Fruit fly (Drosophila melanogaster): ENCODE data around the gene CG6664.

The CG6664 gene

dm6 chr3L:16981114-16981648, 34.8 kb downstream of the CG6664 start (continued):
- TF ChIP-seq ftz-f1 (GFP tag; optimal IDR thresholded peaks at IDR 0.05), result peak; percentile 3
- TF ChIP-seq sim (GFP tag; IDR thresholded peaks at IDR 0.05), result no peak
- TF ChIP-seq Deaf1 (tag; optimal IDR thresholded peaks at IDR 0.05), result peak; percentile 39
- TF ChIP-seq grau (tag; optimal IDR thresholded peaks at IDR 0.05), result no peak
- TF ChIP-seq Lhr (GFP tag; optimal IDR thresholded peaks at IDR 0.05), result no peak
- no peak for TF ChIP-seq Aef1 (GFP tag; IDR thresholded peaks at IDR 0.05)
- TF ChIP-seq Dp (GFP tag; optimal IDR thresholded peaks at IDR 0.05), result no peak
- no peak for TF ChIP-seq gem (tag; optimal IDR thresholded peaks at IDR 0.05)
- TF ChIP-seq CG2120 (GFP tag; optimal IDR thresholded peaks at IDR 0.05), result no peak
- no peak for TF ChIP-seq Hr78 (GFP tag; optimal IDR thresholded peaks at IDR 0.05)
- no peak for TF ChIP-seq h (optimal IDR thresholded peaks at IDR 0.05)
- no peak for TF ChIP-seq CG7963 (GFP tag; IDR thresholded peaks at IDR 0.05; ENCODE audit: partially characterized antibody)
- TF ChIP-seq Ets97D (GFP tag; optimal IDR thresholded peaks at IDR 0.05), result no peak
- peak; percentile 6; the same call in 1 of the 2 replicates for TF ChIP-seq CG11085 (GFP tag; IDR thresholded peaks at IDR 0.05)
- peak; percentile 27 for TF ChIP-seq mirr (GFP tag; optimal IDR thresholded peaks at IDR 0.05)
- TF ChIP-seq E2f1 (GFP tag; IDR thresholded peaks at IDR 0.05), result no peak
- TF ChIP-seq run (tag; optimal IDR thresholded peaks at IDR 0.05), result no peak
- no peak for TF ChIP-seq Xbp1 (GFP tag; optimal IDR thresholded peaks at IDR 0.05)
- peak; percentile 61 for TF ChIP-seq HmgZ (tag; optimal IDR thresholded peaks at IDR 0.05)
- TF ChIP-seq grn (GFP tag; optimal IDR thresholded peaks at IDR 0.05), result peak; percentile 72
- TF ChIP-seq Pdp1 (GFP tag; optimal IDR thresholded peaks at IDR 0.05), result peak in 1 of 2 experiments; percentile 17
- TF ChIP-seq CG6854 (GFP tag; optimal IDR thresholded peaks at IDR 0.05), result no peak
- TF ChIP-seq Hsf (GFP tag; optimal IDR thresholded peaks at IDR 0.05), result no peak
- TF ChIP-seq CkIIα-i1 (GFP tag; IDR thresholded peaks at IDR 0.05), result no peak
- no peak for TF ChIP-seq CG31388 (GFP tag; optimal IDR thresholded peaks at IDR 0.05)
- TF ChIP-seq Hr39 (optimal IDR thresholded peaks at IDR 0.05), result no peak
- no peak for TF ChIP-seq org-1 (GFP tag; optimal IDR thresholded peaks at IDR 0.05)
- TF ChIP-seq Adf1 (GFP tag; IDR thresholded peaks at IDR 0.05), result peak; percentile 72
- TF ChIP-seq Rx (GFP tag; IDR thresholded peaks at IDR 0.05), result 0 out of 2 replicates have a peak, but pooled peaks have one; percentile 3
- TF ChIP-seq GATAe (GFP tag; conservative IDR thresholded peaks at IDR 0.05), result peak; percentile 99
- TF ChIP-seq crol (GFP tag; IDR thresholded peaks at IDR 0.05), result peak; percentile 95
- TF ChIP-seq en (GFP tag; optimal IDR thresholded peaks at IDR 0.05), result no peak
- no peak for TF ChIP-seq kay (GFP tag; optimal IDR thresholded peaks at IDR 0.05)
- TF ChIP-seq wor (GFP tag; IDR thresholded peaks at IDR 0.05), result no peak
- TF ChIP-seq CG5180 (GFP tag; optimal IDR thresholded peaks at IDR 0.05), result no peak
- no peak for TF ChIP-seq Sin3A (optimal IDR thresholded peaks at IDR 0.05)
- peak; percentile 65 for TF ChIP-seq CG10543 (GFP tag; optimal IDR thresholded peaks at IDR 0.05)
- no peak for TF ChIP-seq Drgx (GFP tag; IDR thresholded peaks at IDR 0.05)
- peak; percentile 12 for TF ChIP-seq CG12071 (GFP tag; optimal IDR thresholded peaks at IDR 0.05)
- TF ChIP-seq pfk (GFP tag; optimal IDR thresholded peaks at IDR 0.05), result no peak
- TF ChIP-seq vnd (GFP tag; IDR thresholded peaks at IDR 0.05; ENCODE audit: partially characterized antibody), result peak; percentile 26; the same call in 1 of the 3 replicates
- TF ChIP-seq abd-A (tag; optimal IDR thresholded peaks at IDR 0.05), result no peak
- TF ChIP-seq sug (tag; optimal IDR thresholded peaks at IDR 0.05), result peak; percentile 56
- TF ChIP-seq Opbp (GFP tag; IDR thresholded peaks at IDR 0.05; ENCODE audit: partially characterized antibody), result 0 out of 3 replicates have a peak, but pooled peaks have one; percentile 21
- TF ChIP-seq psq (GFP tag; optimal IDR thresholded peaks at IDR 0.05), result no peak
- no peak for TF ChIP-seq CG8281 (tag; optimal IDR thresholded peaks at IDR 0.05)
- TF ChIP-seq luna (GFP tag; optimal IDR thresholded peaks at IDR 0.05), result no peak
- peak; percentile 46; the same call in 1 of the 3 replicates for TF ChIP-seq ci (GFP tag; IDR thresholded peaks at IDR 0.05)
- no peak for TF ChIP-seq ase (GFP tag; IDR thresholded peaks at IDR 0.05)
- TF ChIP-seq Doc3 (GFP tag; IDR thresholded peaks at IDR 0.05; ENCODE audit: partially characterized antibody), result 0 out of 3 replicates have a peak, but pooled peaks have one; percentile 26
- TF ChIP-seq zfh1 (GFP tag; IDR thresholded peaks at IDR 0.05), result 0 out of 3 replicates have a peak, but pooled peaks have one; percentile 15
